Worm (Caenorhabditis elegans) whole organism, L2 larva: Measurements from ENCODE around the gene srw-89.
A peak's percentile ranks its signal among the peaks of the same experiment; 100 is the strongest.

Experiments used
- gmeb-1 ChIP-seq: fragments of 150-350 bp; optimal IDR thresholded peaks from 2 replicates; lab custom pipeline; 2014; ENCODE audit warnings: missing biosample characterization, missing genetic modification characterization
- lsy-2 ChIP-seq, 2 experiments: fragments of 150-350 bp in 1 of 2; sonication (generic microtip) in 1 of 2; optimal IDR thresholded peaks; 2 replicates each; lab custom pipeline; 2014 to 2017; ENCODE audit warnings: missing biosample characterization in 2 of 2, missing genetic modification characterization in 2 of 2

Gene srw-89

DNA sequence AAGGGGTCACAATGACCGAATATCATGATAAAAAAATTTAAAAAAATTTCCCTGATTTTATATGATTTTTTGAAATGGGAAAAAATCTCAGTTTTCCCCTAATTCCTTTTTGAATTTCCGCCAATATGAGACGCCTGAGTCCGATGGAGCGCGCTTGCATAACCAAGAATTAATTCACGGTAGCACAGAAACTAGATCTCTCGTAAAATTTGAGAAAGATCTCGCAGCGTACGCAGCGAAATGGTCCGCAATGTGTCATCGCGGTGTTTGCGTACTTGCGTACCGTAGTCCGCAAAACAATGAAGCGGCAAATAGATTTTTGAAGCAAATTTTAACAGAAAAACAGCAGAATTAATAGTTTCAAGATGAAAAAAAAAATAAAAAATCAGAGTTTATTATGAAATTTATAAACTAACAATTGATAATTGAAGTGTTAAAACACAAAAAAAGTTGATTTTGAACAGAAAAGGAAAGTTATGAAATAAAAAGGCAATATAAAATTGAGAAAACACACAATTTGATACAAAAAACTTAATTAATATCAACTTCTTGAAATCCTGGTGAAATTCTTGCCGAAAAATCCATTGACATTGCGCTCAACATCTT is 46.8 kb downstream of the srw-89 start:
- peak; percentile 36 for TF ChIP-seq gmeb-1
- TF ChIP-seq lsy-2 (tag; optimal IDR thresholded peaks at IDR 0.05; lab: Kevin White, UChicago) = peak; percentile 63 to 89
